Worm (Caenorhabditis elegans) whole organism, L4/young adult: Measurements from ENCODE around the gene srd-26.

Experiments used
- dao-5 ChIP-seq: sonication (generic microtip); optimal IDR thresholded peaks from 2 replicates; lab custom pipeline; 2016; ENCODE audit warnings: missing genotype, missing genetic modification characterization, moderate library complexity, missing compliant biosample characterization
- him-1 ChIP-seq: sonication (generic microtip); optimal IDR thresholded peaks from 2 replicates; lab custom pipeline; 2016; ENCODE audit warnings: missing genotype, missing genetic modification reagents, missing genetic modification characterization, missing compliant biosample characterization

ce11 chrV:14134757-14135441 lies 27.9 kb downstream of the srd-26 start:
- TF ChIP-seq him-1, result no peak
- no peak for TF ChIP-seq dao-5
